Fruit fly (Drosophila melanogaster) whole organism, prepupa: ENCODE measurements around the gene CG9395.

Source experiments
- Blimp-1 ChIP-seq: fragments of 200-800 bp; sonication (Bioruptor generic); optimal IDR thresholded peaks from 3 replicates; lab custom pipeline; 2017; ENCODE audit warnings: missing biosample characterization, missing genetic modification characterization, mild to moderate bottlenecking, moderate library complexity, missing genetic modification reagents
- CG10631 ChIP-seq: fragments of 200-800 bp; sonication (Bioruptor generic); optimal IDR thresholded peaks from 2 replicates; lab custom pipeline; 2016; ENCODE audit warnings: missing biosample characterization, missing genetic modification characterization
- CG11762 ChIP-seq: fragments of 200-800 bp; sonication (Bioruptor generic); optimal IDR thresholded peaks from 3 replicates; lab custom pipeline; 2016; ENCODE audit warnings: missing biosample characterization, missing genetic modification characterization; ENCODE audit not compliant: insufficient read depth
- CG15336 ChIP-seq: fragments of 200-800 bp; sonication (Bioruptor generic); IDR thresholded peaks from 2 replicates; pipeline ENCODE4 v1.3.6; 2022; ENCODE audit warnings: missing biosample characterization, missing genetic modification characterization
- CG1621 ChIP-seq: fragments of 200-800 bp; sonication (Bioruptor generic); optimal IDR thresholded peaks from 3 replicates; lab custom pipeline; 2018; ENCODE audit warnings: missing biosample characterization, mild to moderate bottlenecking, missing genetic modification characterization
- CG3032 ChIP-seq: fragments of 200-800 bp; optimal IDR thresholded peaks from 2 replicates; lab custom pipeline; 2019; ENCODE audit warnings: missing biosample characterization, mild to moderate bottlenecking, missing genetic modification characterization, moderate library complexity
- CG31627 ChIP-seq: fragments of 200-800 bp; sonication (Bioruptor generic); optimal IDR thresholded peaks from 3 replicates; lab custom pipeline; 2016; ENCODE audit warnings: missing biosample characterization, missing genetic modification characterization
- CG32006 ChIP-seq: fragments of 200-800 bp; sonication (Bioruptor generic); optimal IDR thresholded peaks from 3 replicates; lab custom pipeline; 2017; ENCODE audit warnings: missing biosample characterization, mild to moderate bottlenecking, missing genetic modification characterization
- CG3919 ChIP-seq: fragments of 200-800 bp; sonication (Bioruptor generic); optimal IDR thresholded peaks from 3 replicates; lab custom pipeline; 2016; ENCODE audit warnings: missing biosample characterization, missing genetic modification characterization
- CG4318 ChIP-seq: fragments of 200-800 bp; sonication (Bioruptor generic); optimal IDR thresholded peaks from 3 replicates; lab custom pipeline; 2017; ENCODE audit warnings: missing biosample characterization, mild to moderate bottlenecking, missing genetic modification characterization
- CG6163 ChIP-seq: fragments of 200-800 bp; sonication (Bioruptor generic); IDR thresholded peaks from 3 replicates; pipeline ENCODE4 v1.3.6; 2022; ENCODE audit warnings: missing biosample characterization, missing genetic modification characterization
- CG6808 ChIP-seq: fragments of 200-800 bp; sonication (Bioruptor generic); optimal IDR thresholded peaks from 3 replicates; lab custom pipeline; 2017; ENCODE audit warnings: missing biosample characterization, missing genetic modification characterization, mild to moderate bottlenecking, moderate library complexity, missing genetic modification reagents
- CG6854 ChIP-seq: fragments of 200-800 bp; sonication (Bioruptor generic); optimal IDR thresholded peaks from 2 replicates; lab custom pipeline; 2017; ENCODE audit warnings: missing biosample characterization, mild to moderate bottlenecking, missing genetic modification characterization
- CG7368 ChIP-seq: fragments of 200-800 bp; sonication (Bioruptor generic); optimal IDR thresholded peaks from 3 replicates; lab custom pipeline; 2016; ENCODE audit warnings: missing biosample characterization, missing genetic modification characterization
- CG8119 ChIP-seq: fragments of 200-800 bp; sonication (Bioruptor generic); IDR thresholded peaks from 3 replicates; pipeline ENCODE4 v1.3.6; 2022; ENCODE audit warnings: missing biosample characterization, missing genetic modification characterization
- CG8319 ChIP-seq: fragments of 200-800 bp; sonication (Bioruptor generic); optimal IDR thresholded peaks from 3 replicates; lab custom pipeline; 2016; ENCODE audit warnings: missing biosample characterization, missing genetic modification characterization
- CG8632 ChIP-seq: fragments of 200-800 bp; sonication (Bioruptor generic); optimal IDR thresholded peaks from 3 replicates; lab custom pipeline; 2016; ENCODE audit warnings: missing biosample characterization, missing genetic modification characterization
- CG9139 ChIP-seq: fragments of 200-800 bp; sonication (Bioruptor generic); optimal IDR thresholded peaks from 3 replicates; lab custom pipeline; 2017; ENCODE audit warnings: missing biosample characterization, mild to moderate bottlenecking, missing genetic modification characterization
- Eip75B ChIP-seq: fragments of 200-800 bp; sonication (Bioruptor generic); optimal IDR thresholded peaks from 3 replicates; lab custom pipeline; 2016; ENCODE audit warnings: missing biosample characterization, missing genetic modification characterization
- Eip78C ChIP-seq: fragments of 200-800 bp; sonication (Bioruptor generic); peaks from one replicate; lab custom pipeline; 2016; ENCODE audit warnings: missing biosample characterization, missing genetic modification characterization
- Eip93F ChIP-seq: fragments of 200-800 bp; sonication (Bioruptor generic); optimal IDR thresholded peaks from 2 replicates; lab custom pipeline; 2016; ENCODE audit warnings: missing biosample characterization, mild to moderate bottlenecking, missing genetic modification characterization
- Ets96B ChIP-seq: fragments of 200-800 bp; optimal IDR thresholded peaks from 2 replicates; lab custom pipeline; 2019; ENCODE audit warnings: missing biosample characterization, mild to moderate bottlenecking, missing genetic modification characterization, moderate library complexity
- Gug ChIP-seq: fragments of 200-800 bp; sonication (Bioruptor generic); IDR thresholded peaks from 2 replicates; pipeline ENCODE4 v1.3.6; 2022; ENCODE audit warnings: missing biosample characterization, missing genetic modification characterization
- Hr38 ChIP-seq: sonication (Bioruptor generic); optimal IDR thresholded peaks from 2 replicates; lab custom pipeline; 2016; ENCODE audit warnings: missing biosample characterization, missing genetic modification characterization
- Hr39 ChIP-seq: fragments of 200-800 bp; sonication (Bioruptor generic); optimal IDR thresholded peaks from 2 replicates; lab custom pipeline; 2016; ENCODE audit warnings: missing biosample characterization, missing genetic modification characterization
- Hr4 ChIP-seq: fragments of 200-800 bp; sonication (Bioruptor generic); optimal IDR thresholded peaks from 3 replicates; lab custom pipeline; 2016; ENCODE audit warnings: missing biosample characterization, missing genetic modification characterization
- Met ChIP-seq: fragments of 200-800 bp; sonication (Bioruptor generic); optimal IDR thresholded peaks from 3 replicates; lab custom pipeline; 2016; ENCODE audit warnings: missing biosample characterization, missing genetic modification characterization
- OdsH ChIP-seq: fragments of 200-800 bp; sonication (Bioruptor generic); optimal IDR thresholded peaks from 3 replicates; lab custom pipeline; 2016; ENCODE audit warnings: missing biosample characterization, missing genetic modification characterization
- Smox ChIP-seq: fragments of 200-800 bp; sonication (Bioruptor generic); optimal IDR thresholded peaks from 3 replicates; lab custom pipeline; 2016; ENCODE audit warnings: missing biosample characterization, missing genetic modification characterization
- Sox14 ChIP-seq: fragments of 200-800 bp; sonication (Bioruptor generic); optimal IDR thresholded peaks from 3 replicates; lab custom pipeline; 2016; ENCODE audit warnings: missing biosample characterization, missing genetic modification characterization
- Sox15 ChIP-seq: fragments of 200-800 bp; sonication (Bioruptor generic); optimal IDR thresholded peaks from 3 replicates; lab custom pipeline; 2016; ENCODE audit warnings: missing biosample characterization, missing genetic modification characterization
- achi ChIP-seq: fragments of 200-800 bp; sonication (Bioruptor generic); optimal IDR thresholded peaks from 3 replicates; lab custom pipeline; 2016; ENCODE audit warnings: missing biosample characterization, missing genetic modification characterization
- acj6 ChIP-seq: fragments of 200-800 bp; sonication (Bioruptor generic); optimal IDR thresholded peaks from 3 replicates; lab custom pipeline; 2016; ENCODE audit warnings: missing biosample characterization, missing genetic modification characterization
- cyc ChIP-seq: fragments of 200-800 bp; sonication (Bioruptor generic); optimal IDR thresholded peaks from 3 replicates; lab custom pipeline; 2016; ENCODE audit warnings: missing biosample characterization, missing genetic modification characterization
- dac ChIP-seq: fragments of 200-800 bp; sonication (Bioruptor generic); optimal IDR thresholded peaks from 2 replicates; lab custom pipeline; 2017; ENCODE audit warnings: missing biosample characterization, mild to moderate bottlenecking, missing genetic modification characterization
- dsx ChIP-seq: fragments of 200-800 bp; optimal IDR thresholded peaks from 3 replicates; lab custom pipeline; 2019; ENCODE audit warnings: missing biosample characterization, mild to moderate bottlenecking, missing genetic modification characterization, moderate library complexity; ENCODE audit not compliant: poor library complexity, severe bottlenecking
- eg ChIP-seq: fragments of 200-800 bp; sonication (Bioruptor generic); IDR thresholded peaks from 3 replicates; pipeline ENCODE4 v1.3.6; 2022; ENCODE audit warnings: missing biosample characterization, missing genetic modification characterization
- esn ChIP-seq: fragments of 200-800 bp; sonication (Bioruptor generic); optimal IDR thresholded peaks from 2 replicates; lab custom pipeline; 2016; ENCODE audit warnings: missing biosample characterization, mild to moderate bottlenecking, missing genetic modification characterization, moderate library complexity
- fd85E ChIP-seq: fragments of 200-800 bp; sonication (Bioruptor generic); optimal IDR thresholded peaks from 3 replicates; lab custom pipeline; 2016; ENCODE audit warnings: missing biosample characterization, missing genetic modification characterization
- lz ChIP-seq: fragments of 200-800 bp; sonication (Bioruptor generic); optimal IDR thresholded peaks from 3 replicates; lab custom pipeline; 2016; ENCODE audit warnings: missing biosample characterization, missing genetic modification characterization
- net ChIP-seq: fragments of 200-800 bp; sonication (Bioruptor generic); optimal IDR thresholded peaks from 3 replicates; lab custom pipeline; 2016; ENCODE audit warnings: missing biosample characterization, missing genetic modification characterization
- pdm3 ChIP-seq: fragments of 200-800 bp; sonication (Bioruptor generic); optimal IDR thresholded peaks from 3 replicates; lab custom pipeline; 2016; ENCODE audit warnings: missing biosample characterization, missing genetic modification characterization
- salr ChIP-seq, 2 experiments: fragments of 200-800 bp; sonication (Bioruptor generic); optimal IDR thresholded peaks; 3 replicates each; lab custom pipeline; 2016 to 2018; ENCODE audit warnings: missing biosample characterization in 2 of 2, missing genetic modification characterization in 2 of 2, mild to moderate bottlenecking in 1 of 2
- svp ChIP-seq: fragments of 200-800 bp; sonication (Bioruptor generic); peaks from one replicate; lab custom pipeline; 2016; ENCODE audit warnings: missing biosample characterization, missing genetic modification characterization
- topi ChIP-seq: fragments of 200-800 bp; sonication (Bioruptor generic); optimal IDR thresholded peaks from 3 replicates; lab custom pipeline; 2016; ENCODE audit warnings: missing biosample characterization, missing genetic modification characterization

The CG9395 gene

dm6 chr2L:13354580-13355347, at the start of gene CG9395:
Gene CG9395, minus strand, starts transcription at chr2L:13355073.
- no peak for TF ChIP-seq Eip78C (GFP tag; lab: Kevin White, UChicago)
- no peak for TF ChIP-seq lz (GFP tag; lab: Kevin White, UChicago)
- no peak for TF ChIP-seq CG15336 (GFP tag; lab: Robert Waterston, UW)
- TF ChIP-seq CG10631, result no peak
- TF ChIP-seq Ets96B (tag; lab: Kevin White, UChicago), result no peak

DNA sequence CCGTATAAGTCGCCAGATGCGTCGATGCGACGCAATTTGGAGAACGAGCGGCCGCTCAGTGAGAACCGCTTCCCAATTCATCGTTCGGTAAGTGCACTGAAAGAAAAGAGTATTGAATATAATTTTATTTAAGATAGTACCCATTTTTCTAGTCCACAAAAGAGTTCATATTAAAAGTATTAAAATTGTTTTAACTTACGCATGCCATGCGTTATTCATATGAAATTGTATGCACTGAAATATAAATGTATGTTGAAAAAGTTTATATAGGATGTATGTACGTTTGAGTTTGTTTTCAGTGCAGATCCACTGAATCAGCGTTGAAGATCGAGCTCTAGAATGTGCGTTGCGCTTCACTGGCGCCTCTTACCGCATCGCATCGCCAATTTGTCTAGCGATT, 44.7 kb upstream of the CG9395 start:
- TF ChIP-seq CG10631 (peak; percentile 15), cyc (no peak), Sox14 (GFP tag; lab: Kevin White, UChicago) (peak; percentile 5), OdsH (GFP tag; lab: Kevin White, UChicago) (peak; percentile 27), Hr4 (GFP tag; lab: Kevin White, UChicago) (peak; percentile 37), Gug (GFP tag; lab: Robert Waterston, UW) (no peak), Eip78C (GFP tag; lab: Kevin White, UChicago) (peak; percentile 59), Blimp-1 (GFP tag; lab: Kevin White, UChicago) (no peak), acj6 (GFP tag; lab: Kevin White, UChicago) (peak; percentile 16), Eip93F (GFP tag; lab: Kevin White, UChicago) (no peak), svp (peak; percentile 29), achi (GFP tag; lab: Kevin White, UChicago) (peak; percentile 18), CG8119 (GFP tag; lab: Robert Waterston, UW) (peak; percentile 52; the same call in 1 of the 3 replicates), dac (GFP tag; lab: Kevin White, UChicago) (no peak), CG7368 (GFP tag; lab: Kevin White, UChicago) (no peak), Ets96B (tag; lab: Kevin White, UChicago) (no peak), CG32006 (peak; percentile 51), CG6163 (0 out of 3 replicates have a peak, but pooled peaks have one; percentile 24), CG15336 (GFP tag; lab: Robert Waterston, UW) (peak; percentile 54), Hr39 (no peak), CG3919 (GFP tag; lab: Kevin White, UChicago) (peak; percentile 30), eg (no peak), net (GFP tag; lab: Kevin White, UChicago) (peak; percentile 23)

dm6 chr2L:13398614-13399161, 43.8 kb upstream of the CG9395 start, which contains the start of the genes CG10859 and CG7110:
Gene CG10859, minus strand, starts transcription at chr2L:13398664.
Gene CG7110, plus strand, starts transcription at chr2L:13398991.
- no peak for TF ChIP-seq Hr39
- TF ChIP-seq Hr38 (GFP tag; lab: Kevin White, UChicago), result no peak
- no peak for TF ChIP-seq CG32006
- TF ChIP-seq CG1621, result no peak
- no peak for TF ChIP-seq Eip75B (GFP tag; lab: Kevin White, UChicago)
- TF ChIP-seq net (GFP tag; lab: Kevin White, UChicago), result no peak
- peak; percentile 27 for TF ChIP-seq topi (GFP tag; lab: Kevin White, UChicago)
- TF ChIP-seq Met (GFP tag; lab: Kevin White, UChicago), result peak; percentile 33
- TF ChIP-seq dsx (GFP tag; lab: Kevin White, UChicago), result no peak
- peak; percentile 2 for TF ChIP-seq cyc
- TF ChIP-seq Smox, result no peak
- peak; percentile 25 for TF ChIP-seq lz (GFP tag; lab: Kevin White, UChicago)
- TF ChIP-seq Sox14 (GFP tag; lab: Kevin White, UChicago), result no peak
- TF ChIP-seq CG9139 (GFP tag; lab: Kevin White, UChicago), result no peak
- peak; percentile 19 for TF ChIP-seq OdsH (GFP tag; lab: Kevin White, UChicago)
- no peak for TF ChIP-seq acj6 (GFP tag; lab: Kevin White, UChicago)
- no peak for TF ChIP-seq CG6854 (GFP tag; lab: Kevin White, UChicago)
- no peak for TF ChIP-seq svp
- TF ChIP-seq salr (GFP tag; optimal IDR thresholded peaks at IDR 0.05; lab: Kevin White, UChicago), result no peak
- no peak for TF ChIP-seq CG4318 (GFP tag; lab: Kevin White, UChicago)
- no peak for TF ChIP-seq CG8119 (GFP tag; lab: Robert Waterston, UW)
- TF ChIP-seq dac (GFP tag; lab: Kevin White, UChicago), result no peak
- no peak for TF ChIP-seq CG11762 (GFP tag; lab: Kevin White, UChicago)
- peak; percentile 12 for TF ChIP-seq CG3032 (tag; lab: Kevin White, UChicago)
- TF ChIP-seq Blimp-1 (GFP tag; lab: Kevin White, UChicago), result no peak
- TF ChIP-seq fd85E (GFP tag; lab: Kevin White, UChicago), result no peak
- no peak for TF ChIP-seq CG31627
- TF ChIP-seq CG8319, result no peak
- peak; percentile 27 for TF ChIP-seq esn (GFP tag; lab: Kevin White, UChicago)
- no peak for TF ChIP-seq Sox15
- TF ChIP-seq pdm3 (GFP tag; lab: Kevin White, UChicago), result no peak
- TF ChIP-seq CG6808, result no peak
- TF ChIP-seq CG8632 (GFP tag; lab: Kevin White, UChicago), result peak; percentile 3
